Worm (Caenorhabditis elegans) whole organism, mixed stage, embryonic: Measurements from ENCODE around the gene srx-41.

Experiments
- ceh-39 ChIP-seq: fragments of 150-350 bp; optimal IDR thresholded peaks from 2 replicates; lab custom pipeline; 2014; ENCODE audit warnings: missing biosample characterization, missing genetic modification characterization
- ces-1 ChIP-seq: fragments of 150-350 bp; optimal IDR thresholded peaks from 2 replicates; lab custom pipeline; 2014; ENCODE audit warnings: missing biosample characterization, missing genetic modification reagents, missing genetic modification characterization
- elt-3 ChIP-seq: fragments of 150-350 bp; optimal IDR thresholded peaks from 2 replicates; lab custom pipeline; 2014; ENCODE audit warnings: missing biosample characterization, missing genetic modification characterization
- flh-1 ChIP-seq: fragments of 200-800 bp; sonication (Bioruptor generic); optimal IDR thresholded peaks from 2 replicates; lab custom pipeline; 2018; ENCODE audit warnings: mild to moderate bottlenecking, missing genetic modification characterization, moderate library complexity, missing compliant biosample characterization
- lsy-2 ChIP-seq: fragments of 150-350 bp; optimal IDR thresholded peaks from 2 replicates; lab custom pipeline; 2014; ENCODE audit warnings: missing biosample characterization, missing genetic modification characterization
- mab-5 ChIP-seq: fragments of 150-350 bp; optimal IDR thresholded peaks from 2 replicates; lab custom pipeline; 2014; ENCODE audit warnings: missing biosample characterization, missing genetic modification characterization
- mep-1 ChIP-seq: fragments of 150-350 bp; optimal IDR thresholded peaks from 2 replicates; lab custom pipeline; 2017; ENCODE audit warnings: missing biosample characterization, missing genetic modification reagents, missing genetic modification characterization, inconsistent platforms
- mls-2 ChIP-seq: sonication (generic microtip); optimal IDR thresholded peaks from 2 replicates; lab custom pipeline; 2016; ENCODE audit warnings: mild to moderate bottlenecking, missing genetic modification characterization, moderate library complexity, missing compliant biosample characterization
- nhr-237 ChIP-seq: fragments of 150-350 bp; optimal IDR thresholded peaks from 2 replicates; lab custom pipeline; 2014; ENCODE audit warnings: missing biosample characterization, missing genetic modification characterization
- nhr-28 ChIP-seq: fragments of 150-350 bp; optimal IDR thresholded peaks from 2 replicates; lab custom pipeline; 2014; ENCODE audit warnings: missing biosample characterization, missing genetic modification characterization
- nhr-76 ChIP-seq: sonication (generic microtip); optimal IDR thresholded peaks from 2 replicates; lab custom pipeline; 2017; ENCODE audit warnings: missing biosample characterization, missing genetic modification characterization
- pha-4 ChIP-seq: fragments of 150-350 bp; optimal IDR thresholded peaks from 2 replicates; lab custom pipeline; 2018; ENCODE audit warnings: missing biosample characterization, missing genetic modification reagents, missing genetic modification characterization
- unc-62 ChIP-seq: fragments of 150-350 bp; optimal IDR thresholded peaks from 2 replicates; lab custom pipeline; 2014; ENCODE audit warnings: missing biosample characterization, missing genetic modification reagents, missing genetic modification characterization
- ztf-11 ChIP-seq: fragments of 150-350 bp; optimal IDR thresholded peaks from 2 replicates; lab custom pipeline; 2014; ENCODE audit warnings: missing biosample characterization, missing genetic modification characterization

- TF ChIP-seq mep-1 (tag; lab: Kevin White, UChicago) (no peak), ceh-39 (tag; lab: Kevin White, UChicago) (no peak), mls-2 (no peak), mab-5 (tag; lab: Kevin White, UChicago) (no peak), pha-4 (tag; lab: Kevin White, UChicago) (no peak), nhr-237 (tag; lab: Kevin White, UChicago) (no peak), ztf-11 (tag; lab: Kevin White, UChicago) (no peak), ces-1 (GFP tag; lab: Kevin White, UChicago) (no peak), nhr-28 (tag; lab: Kevin White, UChicago) (no peak), lsy-2 (no peak), nhr-76 (tag; lab: Kevin White, UChicago) (no peak), elt-3 (tag; lab: Kevin White, UChicago) (no peak), flh-1 (GFP tag; lab: Kevin White, UChicago) (no peak), unc-62 (GFP tag; lab: Kevin White, UChicago) (no peak)
Observed at ce11 chrV:3606391-3606790, 30.6 kb downstream of the srx-41 start.
